Worm (Caenorhabditis elegans) whole organism, dauer: Measurements from ENCODE around the gene F15G9.6.

Source experiments
- unc-62 ChIP-seq: sonication (generic microtip); optimal IDR thresholded peaks from 2 replicates; lab custom pipeline; 2017; ENCODE audit warnings: missing biosample characterization, missing genetic modification reagents, missing genetic modification characterization

F15G9.6 gene

ce11 chrX:9705257-9706035 lies 4.1 kb upstream of the F15G9.6 start:
- no peak for TF ChIP-seq unc-62 (GFP tag; lab: Kevin White, UChicago)

ce11 chrX:9706084-9706483 lies 3.5 kb upstream of the F15G9.6 start, which contains the start of gene F15G9.1:
TSS of gene F15G9.1 (plus strand) at chrX:9706384.
- no peak for TF ChIP-seq unc-62 (GFP tag; lab: Kevin White, UChicago)

ce11 chrX:9713613-9714012 lies 4.1 kb downstream of the F15G9.6 start, which contains the start of gene F15G9.2:
TSS of gene F15G9.2 (minus strand) at chrX:9713713.
- TF ChIP-seq unc-62 (GFP tag; lab: Kevin White, UChicago) = no peak

ce11 chrX:9717265-9717664 lies 7.7 kb downstream of the F15G9.6 start, which contains the start of gene him-4:
TSS of gene him-4 (plus strand) at chrX:9717565.
- no peak for TF ChIP-seq unc-62 (GFP tag; lab: Kevin White, UChicago)

ce11 chrX:9719070-9719469 lies 9.5 kb downstream of the F15G9.6 start:
- no peak for TF ChIP-seq unc-62 (GFP tag; lab: Kevin White, UChicago)

- no peak for TF ChIP-seq unc-62 (GFP tag; lab: Kevin White, UChicago)
Measured at ce11 chrX:9735479-9735878, 25.9 kb downstream of the F15G9.6 start.

ce11 chrX:9737730-9738129 lies 28.2 kb downstream of the F15G9.6 start, which contains the start of gene F15G9.5:
TSS of gene F15G9.5 (minus strand) at chrX:9737888.
- TF ChIP-seq unc-62 (GFP tag; lab: Kevin White, UChicago) = no peak

- TF ChIP-seq unc-62 (GFP tag; lab: Kevin White, UChicago) = no peak
Measured at ce11 chrX:9742058-9742457, 32.5 kb downstream of the F15G9.6 start.

- no peak for TF ChIP-seq unc-62 (GFP tag; lab: Kevin White, UChicago)
Measured at ce11 chrX:9754537-9754936, 45.0 kb downstream of the F15G9.6 start.

- no peak for TF ChIP-seq unc-62 (GFP tag; lab: Kevin White, UChicago)
Measured at ce11 chrX:9756971-9757370, 47.4 kb downstream of the F15G9.6 start, which contains the start of gene T09B9.1. TSS of gene T09B9.1 (plus strand) at chrX:9757271.

- no peak for TF ChIP-seq unc-62 (GFP tag; lab: Kevin White, UChicago)
Measured at ce11 chrX:9761266-9761665, 51.7 kb downstream of the F15G9.6 start, which contains the start of gene T09B9.3. TSS of gene T09B9.3 (minus strand) at chrX:9761366.
